Worm (Caenorhabditis elegans) whole organism, L3 larva: Measurements from ENCODE around the gene disl-2.

Experiments used
- R02D3.7 ChIP-seq: fragments of 150-350 bp; optimal IDR thresholded peaks from 2 replicates; lab custom pipeline; 2014; ENCODE audit warnings: missing biosample characterization, missing genetic modification characterization
- aly-2 ChIP-seq: fragments of 150-350 bp; optimal IDR thresholded peaks from 2 replicates; lab custom pipeline; 2014; ENCODE audit warnings: missing biosample characterization, missing genetic modification characterization
- ama-1 ChIP-seq: fragments of 150-350 bp; optimal IDR thresholded peaks from 2 replicates; lab custom pipeline; 2018
- ceh-16 ChIP-seq: sonication (generic microtip); optimal IDR thresholded peaks from 2 replicates; lab custom pipeline; 2017; ENCODE audit warnings: missing biosample characterization, missing genetic modification characterization
- ceh-9 ChIP-seq: sonication (generic microtip); optimal IDR thresholded peaks from 2 replicates; lab custom pipeline; 2018; ENCODE audit warnings: missing biosample characterization, missing genetic modification characterization
- daf-12 ChIP-seq: fragments of 150-350 bp; optimal IDR thresholded peaks from 2 replicates; lab custom pipeline; 2014; ENCODE audit warnings: missing biosample characterization, missing genetic modification reagents, missing genetic modification characterization
- egl-27 ChIP-seq: sonication (generic microtip); optimal IDR thresholded peaks from 4 replicates; lab custom pipeline; 2017; ENCODE audit warnings: missing biosample characterization, missing genetic modification reagents, missing genetic modification characterization
- egl-5 ChIP-seq: fragments of 150-350 bp; optimal IDR thresholded peaks from 2 replicates; lab custom pipeline; 2017; ENCODE audit warnings: missing biosample characterization, missing genetic modification reagents, missing genetic modification characterization, inconsistent platforms
- elt-1 ChIP-seq: fragments of 150-350 bp; optimal IDR thresholded peaks from 2 replicates; lab custom pipeline; 2014; ENCODE audit warnings: missing biosample characterization, missing genetic modification characterization
- elt-2 ChIP-seq: sonication (generic microtip); optimal IDR thresholded peaks from 2 replicates; lab custom pipeline; 2016; ENCODE audit warnings: missing genetic modification reagents, mild to moderate bottlenecking, missing genetic modification characterization, missing compliant biosample characterization
- elt-3 ChIP-seq, 3 experiments: fragments of 150-350 bp in 1 of 3; sonication (generic microtip) in 2 of 3; optimal IDR thresholded peaks; 2 replicates in 2 of 3; 4 replicates in 1 of 3; lab custom pipeline; 2014 to 2017; ENCODE audit warnings: missing biosample characterization in 3 of 3, missing genetic modification characterization in 3 of 3
- eor-1 ChIP-seq, 2 experiments: fragments of 150-350 bp; optimal IDR thresholded peaks; 2 replicates each; lab custom pipeline; 2014 to 2018; ENCODE audit warnings: missing biosample characterization in 2 of 2, missing genetic modification characterization in 2 of 2
- fkh-10 ChIP-seq: sonication (generic microtip); optimal IDR thresholded peaks from 2 replicates; lab custom pipeline; 2017; ENCODE audit warnings: missing biosample characterization, missing genetic modification reagents, missing genetic modification characterization
- hmg-11 ChIP-seq: sonication (generic microtip); optimal IDR thresholded peaks from 2 replicates; lab custom pipeline; 2016; ENCODE audit warnings: missing genetic modification characterization, missing compliant biosample characterization
- mdl-1 ChIP-seq: fragments of 150-350 bp; optimal IDR thresholded peaks from 2 replicates; lab custom pipeline; 2014; ENCODE audit warnings: missing biosample characterization, missing genetic modification characterization
- mml-1 ChIP-seq: fragments of 150-350 bp; sonication (generic microtip); optimal IDR thresholded peaks from 3 replicates; lab custom pipeline; 2014; ENCODE audit warnings: missing biosample characterization, missing genetic modification characterization
- nfya-1 ChIP-seq: sonication (generic microtip); optimal IDR thresholded peaks from 2 replicates; lab custom pipeline; 2017; ENCODE audit warnings: missing genetic modification characterization, mild to moderate bottlenecking, missing compliant biosample characterization, antibody characterized with exemption, moderate library complexity; ENCODE audit not compliant: insufficient read depth
- nhr-11 ChIP-seq: fragments of 150-350 bp; optimal IDR thresholded peaks from 2 replicates; lab custom pipeline; 2014; ENCODE audit warnings: missing biosample characterization, missing genetic modification characterization
- nhr-12 ChIP-seq: fragments of 150-350 bp; optimal IDR thresholded peaks from 2 replicates; lab custom pipeline; 2014; ENCODE audit warnings: missing biosample characterization, missing genetic modification characterization
- nhr-23 ChIP-seq: fragments of 150-350 bp; optimal IDR thresholded peaks from 2 replicates; lab custom pipeline; 2014; ENCODE audit warnings: missing biosample characterization, missing genetic modification reagents, missing genetic modification characterization
- nhr-237 ChIP-seq: fragments of 150-350 bp; optimal IDR thresholded peaks from 2 replicates; lab custom pipeline; 2014; ENCODE audit warnings: missing biosample characterization, missing genetic modification characterization
- nhr-25 ChIP-seq: sonication (generic microtip); optimal IDR thresholded peaks from 2 replicates; lab custom pipeline; 2017; ENCODE audit warnings: missing biosample characterization, missing genetic modification characterization
- nhr-28 ChIP-seq: fragments of 150-350 bp; optimal IDR thresholded peaks from 2 replicates; lab custom pipeline; 2014; ENCODE audit warnings: missing biosample characterization, missing genetic modification characterization
- nhr-43 ChIP-seq: sonication (generic microtip); optimal IDR thresholded peaks from 2 replicates; lab custom pipeline; 2016; ENCODE audit warnings: mild to moderate bottlenecking, missing genetic modification characterization, missing compliant biosample characterization; ENCODE audit not compliant: poor library complexity, severe bottlenecking
- nhr-67 ChIP-seq: fragments of 150-350 bp; optimal IDR thresholded peaks from 2 replicates; lab custom pipeline; 2014; ENCODE audit warnings: missing biosample characterization, missing genetic modification characterization
- pha-4 ChIP-seq: fragments of 150-350 bp; optimal IDR thresholded peaks from 2 replicates; lab custom pipeline; 2014; ENCODE audit warnings: missing biosample characterization, missing genetic modification reagents, missing genetic modification characterization
- pqm-1 ChIP-seq: fragments of 150-350 bp; optimal IDR thresholded peaks from 2 replicates; lab custom pipeline; 2017; ENCODE audit warnings: missing biosample characterization, missing genetic modification characterization, inconsistent platforms
- sea-2 ChIP-seq: fragments of 150-350 bp; sonication (generic microtip); optimal IDR thresholded peaks from 4 replicates; lab custom pipeline; 2014; ENCODE audit warnings: missing biosample characterization, missing genetic modification reagents, missing genetic modification characterization
- tbx-2 ChIP-seq: sonication (generic microtip); optimal IDR thresholded peaks from 2 replicates; lab custom pipeline; 2016; ENCODE audit warnings: mild to moderate bottlenecking, missing genetic modification characterization, missing compliant biosample characterization
- unc-39 ChIP-seq: sonication (generic microtip); optimal IDR thresholded peaks from 4 replicates; lab custom pipeline; 2017; ENCODE audit warnings: missing biosample characterization, missing genetic modification characterization
- unc-62 ChIP-seq: fragments of 150-350 bp; sonication (generic microtip); optimal IDR thresholded peaks from 4 replicates; lab custom pipeline; 2014; ENCODE audit warnings: missing biosample characterization, missing genetic modification reagents, missing genetic modification characterization
- zag-1 ChIP-seq: fragments of 150-350 bp; optimal IDR thresholded peaks from 2 replicates; lab custom pipeline; 2014; ENCODE audit warnings: missing biosample characterization, missing genetic modification characterization
- ztf-11 ChIP-seq: fragments of 150-350 bp; optimal IDR thresholded peaks from 2 replicates; lab custom pipeline; 2014; ENCODE audit warnings: missing biosample characterization, missing genetic modification characterization

Gene disl-2

DNA sequence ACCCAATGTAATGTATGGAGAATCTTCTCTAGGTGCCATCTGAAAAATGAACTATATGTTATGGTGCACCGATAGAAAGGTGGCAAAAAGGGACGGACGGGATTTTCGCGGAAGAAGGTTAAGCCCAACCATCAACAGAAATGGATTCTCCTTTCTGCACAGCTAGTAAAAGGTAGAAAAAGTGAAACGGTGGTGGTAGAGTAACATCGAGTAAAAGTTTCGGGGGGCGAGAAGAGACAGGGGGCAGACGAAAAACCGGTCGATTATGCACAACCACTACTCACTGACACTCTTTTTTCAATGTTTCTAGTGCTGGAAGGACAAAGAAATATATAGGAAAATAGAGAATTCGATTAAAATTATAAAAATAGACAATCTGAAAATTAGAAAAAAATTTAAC is 23.4 kb upstream of the disl-2 start:
- TF ChIP-seq nhr-12 (tag; lab: Kevin White, UChicago) (no peak), ama-1 (lab: Kevin White, UChicago) (peak; percentile 19)

- TF ChIP-seq elt-2 (tag; lab: Kevin White, UChicago) (peak; percentile 72), elt-3 (tag; optimal IDR thresholded peaks at IDR 0.05; lab: Kevin White, UChicago) (no peak), pha-4 (tag; lab: Kevin White, UChicago) (peak; percentile 91)
- TF ChIP-seq, all 47 proteins: peak for 2
Measured at ce11 chrIII:5420276-5420675, 22.7 kb upstream of the disl-2 start.

DNA sequence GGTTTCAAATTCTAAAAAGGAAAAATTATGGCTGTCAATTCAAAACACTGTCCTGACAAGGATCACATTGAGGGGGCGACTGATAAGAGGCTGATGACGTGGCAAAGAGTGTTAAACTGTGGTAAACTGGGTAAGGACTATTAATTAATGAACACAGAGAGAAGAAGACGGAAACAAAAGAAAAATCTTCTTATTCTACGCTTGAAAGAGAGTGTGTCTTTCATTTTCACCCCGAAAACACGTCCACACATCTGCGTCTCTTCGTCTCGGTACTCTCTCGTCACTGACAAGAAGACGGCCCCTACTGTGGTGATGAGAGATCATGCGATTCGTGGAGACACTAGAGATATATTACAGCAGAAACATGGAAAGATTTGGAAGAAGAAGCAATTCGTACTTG is 21.6 kb upstream of the disl-2 start:
- TF ChIP-seq nhr-11 (tag; lab: Kevin White, UChicago) (no peak), mml-1 (tag; lab: Kevin White, UChicago) (no peak), ama-1 (lab: Kevin White, UChicago) (no peak), daf-12 (tag; lab: Kevin White, UChicago) (no peak), unc-39 (tag; lab: Kevin White, UChicago) (no peak), nhr-237 (tag; lab: Kevin White, UChicago) (no peak), pqm-1 (tag; lab: Kevin White, UChicago) (peak; percentile 48), zag-1 (tag; lab: Kevin White, UChicago) (no peak), sea-2 (no peak), nhr-25 (tag; lab: Kevin White, UChicago) (peak; percentile 86), nhr-28 (no peak), eor-1 (tag; optimal IDR thresholded peaks at IDR 0.05; lab: Kevin White, UChicago) (no peak), elt-2 (tag; lab: Kevin White, UChicago) (peak; percentile 66), ztf-11 (tag; lab: Kevin White, UChicago) (no peak), hmg-11 (tag; lab: Kevin White, UChicago) (peak; percentile 25), nhr-43 (peak; percentile 67), nfya-1 (tag; lab: Kevin White, UChicago) (peak; percentile 45), unc-62 (GFP tag; lab: Kevin White, UChicago) (no peak), nhr-23 (tag; lab: Kevin White, UChicago) (peak; percentile 71), aly-2 (no peak), egl-27 (tag; lab: Kevin White, UChicago) (peak; percentile 13), ceh-16 (tag; lab: Kevin White, UChicago) (no peak), tbx-2 (no peak), pha-4 (tag; lab: Kevin White, UChicago) (no peak)

- no peak for TF ChIP-seq aly-2
- no peak for TF ChIP-seq nhr-43
- no peak for TF ChIP-seq mdl-1 (tag; lab: Kevin White, UChicago)
- no peak for TF ChIP-seq mml-1 (tag; lab: Kevin White, UChicago)
- no peak for TF ChIP-seq tbx-2
- peak; percentile 39 for TF ChIP-seq nhr-23 (tag; lab: Kevin White, UChicago)
- no peak for TF ChIP-seq R02D3.7 (tag; lab: Kevin White, UChicago)
- TF ChIP-seq pqm-1 (tag; lab: Kevin White, UChicago), result no peak
- TF ChIP-seq unc-62 (GFP tag; lab: Kevin White, UChicago), result no peak
- no peak for TF ChIP-seq elt-1
- TF ChIP-seq egl-5 (tag; lab: Kevin White, UChicago), result peak; percentile 12
- TF ChIP-seq fkh-10 (GFP tag; lab: Kevin White, UChicago), result no peak
- no peak for TF ChIP-seq ceh-9 (tag; lab: Kevin White, UChicago)
- TF ChIP-seq pha-4 (tag; lab: Kevin White, UChicago), result no peak
- no peak for TF ChIP-seq nhr-67 (tag; lab: Kevin White, UChicago)
- TF ChIP-seq, all 47 proteins: peak for 2
Measured at ce11 chrIII:5422561-5423103, 20.3 kb upstream of the disl-2 start.

DNA sequence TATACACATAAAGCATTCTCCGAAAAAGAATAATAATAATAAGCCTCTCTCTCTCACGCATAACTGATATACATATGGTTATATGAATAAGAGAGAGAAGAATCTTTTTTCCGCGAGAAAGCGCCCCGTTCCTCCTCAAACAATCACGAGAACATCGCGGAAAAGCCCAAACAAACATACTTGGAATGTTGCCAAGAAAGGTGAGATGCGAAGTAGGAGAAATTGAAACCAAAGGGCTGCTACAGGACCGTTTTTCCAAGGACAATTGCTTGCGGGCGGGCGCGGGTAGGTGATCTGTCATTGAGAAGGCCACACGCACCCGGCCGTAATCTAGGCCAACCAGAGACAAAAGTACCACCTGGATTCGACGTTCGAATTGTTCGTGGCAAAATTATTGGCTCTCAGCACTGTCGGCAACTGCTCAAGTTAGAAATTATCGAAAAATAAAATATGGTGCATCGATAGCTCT is 19.3 kb upstream of the disl-2 start, which contains the start of gene dnj-24:
Gene dnj-24, minus strand, starts transcription at position 419 of the 469 bp plus-strand sequence.
- peak; percentile 73 for TF ChIP-seq nhr-25 (tag; lab: Kevin White, UChicago)
- TF ChIP-seq nhr-43, result peak; percentile 35
- TF ChIP-seq aly-2, result no peak
- TF ChIP-seq hmg-11 (tag; lab: Kevin White, UChicago), result no peak
- TF ChIP-seq nhr-23 (tag; lab: Kevin White, UChicago), result peak; percentile 36
